Fruit fly (Drosophila melanogaster): Measurements from ENCODE around the gene Prx6a.

Gene Prx6a

dm6 chr2L:2886226-2886569 is 8.2 kb upstream of the Prx6a start:
- TF ChIP-seq CG1233 (GFP tag; optimal IDR thresholded peaks at IDR 0.05) (no peak), Ets65A (GFP tag) (no peak), CG8924 (tag; optimal IDR thresholded peaks at IDR 0.05) (peak; percentile 49), lola (GFP tag; optimal IDR thresholded peaks at IDR 0.05) (peak in 1 of 3 experiments; percentile 88), CG4360 (GFP tag; IDR thresholded peaks at IDR 0.05) (peak; percentile 77), Eip74EF (GFP tag; optimal IDR thresholded peaks at IDR 0.05) (peak in 1 of 2 experiments; percentile 26), CG8478 (optimal IDR thresholded peaks at IDR 0.05) (peak; percentile 94), chinmo (GFP tag; IDR thresholded peaks at IDR 0.05; ENCODE audit: partially characterized antibody) (0 out of 4 replicates have a peak, but pooled peaks have one; percentile 21)

dm6 chr2L:2885503-2886225 is 7.6 kb upstream of the Prx6a start, which contains the start of the genes NTPase and lilli:
TSS of gene NTPase (minus strand) at chr2L:2885850.
TSS of gene lilli (plus strand) at chr2L:2885929.
- TF ChIP-seq Side (GFP tag; optimal IDR thresholded peaks at IDR 0.05) (peak; percentile 80), CG15073 (GFP tag; optimal IDR thresholded peaks at IDR 0.05) (no peak), CG2199 (GFP tag; IDR thresholded peaks at IDR 0.05) (peak; percentile 20; the same call in 1 of the 3 replicates), dysf (GFP tag; IDR thresholded peaks at IDR 0.05) (no peak), CG2875 (GFP tag; optimal IDR thresholded peaks at IDR 0.05) (no peak), CG3838 (GFP tag; optimal IDR thresholded peaks at IDR 0.05) (no peak), Hr39 (optimal IDR thresholded peaks at IDR 0.05) (no peak), br (optimal IDR thresholded peaks at IDR 0.05) (no peak), prd (optimal IDR thresholded peaks at IDR 0.05) (no peak), prd (GFP tag; IDR thresholded peaks at IDR 0.05) (peak; percentile 67), sima (GFP tag; optimal IDR thresholded peaks at IDR 0.05) (no peak), slbo (GFP tag; IDR thresholded peaks at IDR 0.05) (peak; percentile 65), Kr (GFP tag; optimal IDR thresholded peaks at IDR 0.05) (no peak), Dip2 (GFP tag; IDR thresholded peaks at IDR 0.05) (no peak), CG10565 (GFP tag; optimal IDR thresholded peaks at IDR 0.05) (peak; percentile 5), Hmr (GFP tag; optimal IDR thresholded peaks at IDR 0.05) (peak; percentile 32), Ets65A (GFP tag) (peak; percentile 92), kah (GFP tag; optimal IDR thresholded peaks at IDR 0.05) (no peak), NK7.1 (GFP tag; optimal IDR thresholded peaks at IDR 0.05) (peak; percentile 11), CG4820 (GFP tag; optimal IDR thresholded peaks at IDR 0.05) (peak; percentile 59), CG18619 (GFP tag; optimal IDR thresholded peaks at IDR 0.05) (no peak), CG32532 (GFP tag; IDR thresholded peaks at IDR 0.05) (peak; percentile 9; the same call in 1 of the 2 replicates), D19B (GFP tag; optimal IDR thresholded peaks at IDR 0.05) (no peak), onecut (GFP tag; IDR thresholded peaks at IDR 0.05) (peak; percentile 35), zf30C (GFP tag; optimal IDR thresholded peaks at IDR 0.05) (no peak), caup (GFP tag; optimal IDR thresholded peaks at IDR 0.05; ENCODE audit: severe bottlenecking) (no peak), bowl (GFP tag; IDR thresholded peaks at IDR 0.05) (no peak), disco-r (GFP tag; optimal IDR thresholded peaks at IDR 0.05) (peak; percentile 41), HLH54F (GFP tag; optimal IDR thresholded peaks at IDR 0.05) (peak; percentile 74), CG11093 (GFP tag; IDR thresholded peaks at IDR 0.05) (no peak), Ravus (GFP tag; IDR thresholded peaks at IDR 0.05) (no peak), Nf-YC (tag; optimal IDR thresholded peaks at IDR 0.05) (no peak), CG11247 (GFP tag; IDR thresholded peaks at IDR 0.05) (peak; percentile 50), gcm (GFP tag; optimal IDR thresholded peaks at IDR 0.05) (no peak), CG14710 (tag; optimal IDR thresholded peaks at IDR 0.05) (peak; percentile 34), CG12769 (tag; optimal IDR thresholded peaks at IDR 0.05) (no peak), CG16813 (GFP tag; IDR thresholded peaks at IDR 0.05; ENCODE audit: partially characterized antibody) (peak; percentile 95), CG5245 (GFP tag; optimal IDR thresholded peaks at IDR 0.05) (peak; percentile 75), sens-2 (GFP tag; IDR thresholded peaks at IDR 0.05) (no peak), kni (GFP tag; optimal IDR thresholded peaks at IDR 0.05) (no peak), nerfin-1 (tag; optimal IDR thresholded peaks at IDR 0.05) (no peak), Ada2b (GFP tag; IDR thresholded peaks at IDR 0.05) (0 out of 2 replicates have a peak, but pooled peaks have one; percentile 18), GATAe (GFP tag; conservative IDR thresholded peaks at IDR 0.05) (no peak)
